Worm (Caenorhabditis elegans): ENCODE measurements around the gene fipr-2.

DNA sequence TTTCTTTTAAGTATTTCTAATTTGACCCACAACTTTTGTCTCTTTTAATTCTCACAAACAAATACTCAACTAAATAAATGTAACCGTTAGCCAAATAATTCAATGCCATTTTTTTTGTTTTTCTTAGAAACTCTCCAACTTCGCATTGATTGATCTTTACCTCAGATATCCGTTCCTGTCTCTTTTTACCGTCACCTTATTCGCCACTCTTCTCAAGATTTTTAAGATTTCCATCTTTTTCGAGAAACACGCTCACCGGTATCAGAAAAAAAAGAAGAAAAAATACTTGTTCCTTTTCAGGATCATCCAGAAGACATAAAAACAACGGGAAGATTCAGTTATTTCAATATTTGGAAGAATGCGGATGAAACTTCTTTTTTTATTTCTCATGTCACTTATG lies 6.8 kb upstream of the fipr-2 start, which contains the start of gene F23H12.5:
- TF ChIP-seq pag-3 (tag; optimal IDR thresholded peaks at IDR 0.05; ENCODE audit: borderline replicate concordance) (no peak), npax-4 (tag; optimal IDR thresholded peaks at IDR 0.05) (no peak), hlh-13 (GFP tag; optimal IDR thresholded peaks at IDR 0.05) (no peak), madf-2 (tag; optimal IDR thresholded peaks at IDR 0.05) (no peak), ceh-9 (tag; optimal IDR thresholded peaks at IDR 0.05) (no peak), nfya-1 (tag; optimal IDR thresholded peaks at IDR 0.05) (no peak), Y22D7AL.16 (tag; optimal IDR thresholded peaks at IDR 0.05) (no peak), ama-1 (optimal IDR thresholded peaks at IDR 0.05) (no peak), C38D4.7 (GFP tag; optimal IDR thresholded peaks at IDR 0.05) (no peak), pha-2 (tag; optimal IDR thresholded peaks at IDR 0.05) (no peak), fkh-10 (GFP tag; optimal IDR thresholded peaks at IDR 0.05) (no peak), lin-11 (tag; optimal IDR thresholded peaks at IDR 0.05) (no peak)

Data from whole organism, late embryonic.